Fruit fly (Drosophila melanogaster): Measurements from ENCODE around the gene kek5.
A peak's percentile ranks its signal among the peaks of the same experiment; 100 is the strongest.

Gene kek5

dm6 chrX:19322945-19323834, 29.8 kb upstream of the kek5 start (continued):
- TF ChIP-seq trem (tag; optimal IDR thresholded peaks at IDR 0.05) (peak; percentile 24), CG3726 (GFP tag; IDR thresholded peaks at IDR 0.05) (0 out of 3 replicates have a peak, but pooled peaks have one; percentile 23), Atf6 (GFP tag; IDR thresholded peaks at IDR 0.05) (peak; percentile 7; the same call in 1 of the 2 replicates), peb (GFP tag; IDR thresholded peaks at IDR 0.05) (0 out of 2 replicates have a peak, but pooled peaks have one; percentile 12), CG17186 (GFP tag; optimal IDR thresholded peaks at IDR 0.05) (no peak), CG8924 (tag; optimal IDR thresholded peaks at IDR 0.05) (no peak), CG18262 (tag; optimal IDR thresholded peaks at IDR 0.05) (peak; percentile 13), Xrp1 (GFP tag; IDR thresholded peaks at IDR 0.05) (peak; percentile 55), CG10267 (tag; optimal IDR thresholded peaks at IDR 0.05) (peak; percentile 9), CG5245 (GFP tag; optimal IDR thresholded peaks at IDR 0.05) (no peak), fd102C (GFP tag; optimal IDR thresholded peaks at IDR 0.05) (peak; percentile 17), CG11085 (GFP tag; IDR thresholded peaks at IDR 0.05) (0 out of 2 replicates have a peak, but pooled peaks have one; percentile 10), CG10979 (tag; optimal IDR thresholded peaks at IDR 0.05) (peak; percentile 39), phol (tag; optimal IDR thresholded peaks at IDR 0.05) (peak; percentile 11), eve (GFP tag; optimal IDR thresholded peaks at IDR 0.05) (no peak), pan (optimal IDR thresholded peaks at IDR 0.05) (no peak), pan (GFP tag; optimal IDR thresholded peaks at IDR 0.05 in 1 of 2, IDR thresholded peaks at IDR 0.05 in 1 of 2) (peak in 1 of 2 experiments; percentile 50), Abd-B (GFP tag; optimal IDR thresholded peaks at IDR 0.05) (no peak), zfh1 (GFP tag; IDR thresholded peaks at IDR 0.05) (peak; percentile 58), lola (GFP tag; optimal IDR thresholded peaks at IDR 0.05) (peak in 1 of 3 experiments; percentile 22), Trl (optimal IDR thresholded peaks at IDR 0.05) (peak; percentile 70 to 71), Trl (GFP tag; optimal IDR thresholded peaks at IDR 0.05) (no peak), CG14441 (GFP tag; IDR thresholded peaks at IDR 0.05) (peak; percentile 32; the same call in 1 of the 2 replicates), CG1603 (tag; optimal IDR thresholded peaks at IDR 0.05) (peak; percentile 24), Hr78 (GFP tag; optimal IDR thresholded peaks at IDR 0.05) (peak in 1 of 2 experiments; percentile 87), bsh (GFP tag; optimal IDR thresholded peaks at IDR 0.05) (no peak), zf30C (GFP tag; optimal IDR thresholded peaks at IDR 0.05) (peak; percentile 85), CG32767 (GFP tag; IDR thresholded peaks at IDR 0.05) (no peak), CG14965 (GFP tag; optimal IDR thresholded peaks at IDR 0.05; ENCODE audit: borderline replicate concordance) (no peak), CG15696 (tag; optimal IDR thresholded peaks at IDR 0.05) (peak; percentile 63), Bgb (GFP tag; IDR thresholded peaks at IDR 0.05; ENCODE audit: partially characterized antibody) (0 out of 2 replicates have a peak, but pooled peaks have one; percentile 19), CG34224 (GFP tag; IDR thresholded peaks at IDR 0.05; ENCODE audit: partially characterized antibody) (0 out of 3 replicates have a peak, but pooled peaks have one; percentile 38), CG11247 (GFP tag; IDR thresholded peaks at IDR 0.05) (0 out of 2 replicates have a peak, but pooled peaks have one; percentile 20), CG10431 (GFP tag; optimal IDR thresholded peaks at IDR 0.05) (no peak), CG9215 (GFP tag; IDR thresholded peaks at IDR 0.05) (no peak), chif (GFP tag; optimal IDR thresholded peaks at IDR 0.05) (peak in 1 of 2 experiments; percentile 4), Awh (GFP tag; IDR thresholded peaks at IDR 0.05) (0 out of 2 replicates have a peak, but pooled peaks have one; percentile 24), ranshi (GFP tag; IDR thresholded peaks at IDR 0.05) (peak; percentile 16; the same call in 1 of the 2 replicates), Med (GFP tag) (peak; percentile 54), CG4404 (GFP tag; IDR thresholded peaks at IDR 0.05) (peak; percentile 53), klu (GFP tag; IDR thresholded peaks at IDR 0.05) (no peak), Gsc (GFP tag; IDR thresholded peaks at IDR 0.05) (peak; percentile 12; the same call in 1 of the 2 replicates), CG14710 (tag; optimal IDR thresholded peaks at IDR 0.05) (peak; percentile 29), cad (GFP tag; optimal IDR thresholded peaks at IDR 0.05) (no peak), CG11456 (GFP tag; IDR thresholded peaks at IDR 0.05) (0 out of 3 replicates have a peak, but pooled peaks have one; percentile 19), ara (GFP tag; IDR thresholded peaks at IDR 0.05) (0 out of 2 replicates have a peak, but pooled peaks have one; percentile 32), prd (optimal IDR thresholded peaks at IDR 0.05) (no peak), prd (GFP tag; IDR thresholded peaks at IDR 0.05) (peak; percentile 64)

Measured in whole organism, embryonic.